Fruit fly (Drosophila melanogaster) whole organism, embryonic: ENCODE results near the gene Rad17.

ENCODE experiments used
- BtbVII ChIP-seq: fragments of 200-800 bp; sonication (Bioruptor generic); optimal IDR thresholded peaks from 3 replicates; lab custom pipeline; 2017; ENCODE audit warnings: missing biosample characterization, mild to moderate bottlenecking, missing genetic modification characterization
- CG10147 ChIP-seq: fragments of 200-800 bp; sonication (Bioruptor generic); optimal IDR thresholded peaks from 2 replicates; lab custom pipeline; 2019; ENCODE audit warnings: missing biosample characterization, mild to moderate bottlenecking, missing genetic modification characterization, moderate library complexity
- CG10321 ChIP-seq: fragments of 200-800 bp; sonication (Bioruptor generic); IDR thresholded peaks from 2 replicates; pipeline ENCODE4 v1.3.6; 2022; ENCODE audit warnings: missing biosample characterization, missing genetic modification characterization
- CG10543 ChIP-seq: fragments of 200-800 bp; sonication (Bioruptor generic); optimal IDR thresholded peaks from 3 replicates; lab custom pipeline; 2017; ENCODE audit warnings: missing biosample characterization, mild to moderate bottlenecking, missing genetic modification characterization, moderate library complexity
- CG12104 ChIP-seq: fragments of 200-800 bp; sonication (Bioruptor generic); optimal IDR thresholded peaks from 3 replicates; lab custom pipeline; 2016; ENCODE audit warnings: missing biosample characterization, missing genetic modification characterization
- CG12219 ChIP-seq: fragments of 200-800 bp; sonication (Bioruptor generic); optimal IDR thresholded peaks from 3 replicates; lab custom pipeline; 2018; ENCODE audit warnings: missing biosample characterization, mild to moderate bottlenecking, missing genetic modification characterization
- CG12744 ChIP-seq: fragments of 200-800 bp; sonication (Bioruptor generic); optimal IDR thresholded peaks from 2 replicates; lab custom pipeline; 2016; ENCODE audit warnings: missing biosample characterization, missing genetic modification characterization
- CG13287 ChIP-seq: fragments of 200-800 bp; sonication (Bioruptor generic); IDR thresholded peaks from 2 replicates; pipeline ENCODE4 v1.3.6; 2022; ENCODE audit warnings: missing biosample characterization, missing genetic modification characterization; ENCODE audit not compliant: partially characterized antibody
- CG14667 ChIP-seq: fragments of 200-800 bp; sonication (Bioruptor generic); IDR thresholded peaks from 2 replicates; pipeline ENCODE4 v1.3.6; 2022; ENCODE audit warnings: missing biosample characterization, missing genetic modification characterization
- CG15011 ChIP-seq: fragments of 200-800 bp; sonication (Bioruptor generic); optimal IDR thresholded peaks from 3 replicates; lab custom pipeline; 2018; ENCODE audit warnings: missing biosample characterization, mild to moderate bottlenecking, missing genetic modification characterization
- CG15073 ChIP-seq: fragments of 200-800 bp; sonication (Bioruptor generic); optimal IDR thresholded peaks from 2 replicates; lab custom pipeline; 2016; ENCODE audit warnings: missing biosample characterization, missing genetic modification characterization
- CG15479 ChIP-seq: fragments of 200-800 bp; sonication (Bioruptor generic); optimal IDR thresholded peaks from 3 replicates; lab custom pipeline; 2019; ENCODE audit warnings: missing biosample characterization, mild to moderate bottlenecking, missing genetic modification characterization, moderate library complexity
- CG32532 ChIP-seq: fragments of 200-800 bp; sonication (Bioruptor generic); IDR thresholded peaks from 2 replicates; pipeline ENCODE4 v1.3.6; 2022; ENCODE audit warnings: missing biosample characterization, missing genetic modification characterization
- CG3995 ChIP-seq: fragments of 200-800 bp; sonication (Bioruptor generic); optimal IDR thresholded peaks from 3 replicates; lab custom pipeline; 2016; ENCODE audit warnings: missing biosample characterization, missing genetic modification characterization
- CG43689 ChIP-seq: fragments of 200-800 bp; sonication (Bioruptor generic); IDR thresholded peaks from 2 replicates; pipeline ENCODE4 v1.3.6; 2022; ENCODE audit warnings: missing biosample characterization, missing genetic modification characterization
- CG7556 ChIP-seq: fragments of 200-800 bp; sonication (Bioruptor generic); optimal IDR thresholded peaks from 2 replicates; lab custom pipeline; 2017; ENCODE audit warnings: missing biosample characterization, mild to moderate bottlenecking, missing genetic modification characterization
- CG7839 ChIP-seq: fragments of 200-800 bp; sonication (Bioruptor generic); optimal IDR thresholded peaks from 3 replicates; lab custom pipeline; 2018; ENCODE audit warnings: missing biosample characterization, mild to moderate bottlenecking, missing genetic modification characterization, moderate library complexity
- CG8290 ChIP-seq, 3 experiments: fragments of 200-800 bp; sonication (Bioruptor generic); optimal IDR thresholded peaks; 2 replicates each; lab custom pipeline; 2016 to 2019; ENCODE audit warnings: missing biosample characterization in 3 of 3, missing genetic modification characterization in 3 of 3, mild to moderate bottlenecking in 2 of 3, moderate library complexity in 1 of 3
- CG8359 ChIP-seq: fragments of 200-800 bp; sonication (Bioruptor generic); optimal IDR thresholded peaks from 2 replicates; lab custom pipeline; 2017; ENCODE audit warnings: missing biosample characterization, mild to moderate bottlenecking, missing genetic modification characterization, borderline replicate concordance
- CG8478 ChIP-seq: fragments of >200 bp; optimal IDR thresholded peaks from 2 replicates; lab custom pipeline; 2018
- CG8944 ChIP-seq: fragments of 200-800 bp; sonication (Bioruptor generic); optimal IDR thresholded peaks from 3 replicates; lab custom pipeline; 2016; ENCODE audit warnings: missing biosample characterization, missing genetic modification characterization
- CG9215 ChIP-seq: fragments of 200-800 bp; sonication (Bioruptor generic); IDR thresholded peaks from 2 replicates; pipeline ENCODE4 v1.3.6; 2022; ENCODE audit warnings: missing biosample characterization, missing genetic modification characterization
- CG9797 ChIP-seq: fragments of 200-800 bp; sonication (Bioruptor generic); optimal IDR thresholded peaks from 3 replicates; lab custom pipeline; 2018; ENCODE audit warnings: missing biosample characterization, mild to moderate bottlenecking, missing genetic modification characterization
- HLH4C ChIP-seq: fragments of 200-800 bp; sonication (Bioruptor generic); IDR thresholded peaks from 3 replicates; pipeline ENCODE4 v1.3.6; 2022; ENCODE audit warnings: missing biosample characterization, missing genetic modification characterization; ENCODE audit not compliant: partially characterized antibody
- HLH54F ChIP-seq: fragments of 200-800 bp; sonication (Bioruptor generic); optimal IDR thresholded peaks from 3 replicates; lab custom pipeline; 2016; ENCODE audit warnings: missing biosample characterization, missing genetic modification characterization
- Hr51 ChIP-seq, 2 experiments: fragments of 200-800 bp; sonication (Bioruptor generic); optimal IDR thresholded peaks; 2 replicates in 1 of 2; 3 replicates in 1 of 2; lab custom pipeline; 2016 to 2018; ENCODE audit warnings: missing biosample characterization in 2 of 2, missing genetic modification characterization in 2 of 2, mild to moderate bottlenecking in 1 of 2, moderate library complexity in 1 of 2
- Meics ChIP-seq: fragments of 200-800 bp; sonication (Bioruptor generic); optimal IDR thresholded peaks from 2 replicates; lab custom pipeline; 2017; ENCODE audit warnings: missing biosample characterization, mild to moderate bottlenecking, missing genetic modification characterization
- PHDP ChIP-seq: fragments of 200-800 bp; sonication (Bioruptor generic); optimal IDR thresholded peaks from 3 replicates; lab custom pipeline; 2018; ENCODE audit warnings: missing biosample characterization, mild to moderate bottlenecking, missing genetic modification characterization, moderate library complexity
- Ptx1 ChIP-seq: fragments of 200-800 bp; sonication (Bioruptor generic); IDR thresholded peaks from 2 replicates; pipeline ENCODE4 v1.3.6; 2022; ENCODE audit warnings: missing biosample characterization, missing genetic modification characterization
- Sin3A ChIP-seq: fragments of >200 bp; optimal IDR thresholded peaks from 2 replicates; lab custom pipeline; 2018
- Sry-δ ChIP-seq: fragments of 200-800 bp; sonication (Bioruptor generic); optimal IDR thresholded peaks from 2 replicates; lab custom pipeline; 2016; ENCODE audit warnings: missing biosample characterization, missing genetic modification characterization
- Tbp ChIP-seq: fragments of >200 bp; optimal IDR thresholded peaks from 2 replicates; lab custom pipeline; 2018; ENCODE audit warnings: missing biosample characterization, missing genetic modification characterization
- ab ChIP-seq: fragments of 200-800 bp; sonication (Bioruptor generic); optimal IDR thresholded peaks from 2 replicates; lab custom pipeline; 2016; ENCODE audit warnings: missing biosample characterization, missing genetic modification characterization
- bowl ChIP-seq: fragments of 200-800 bp; sonication (Bioruptor generic); IDR thresholded peaks from 2 replicates; pipeline ENCODE4 v1.3.6; 2022; ENCODE audit warnings: missing biosample characterization, missing genetic modification characterization
- chif ChIP-seq, 2 experiments: fragments of 200-800 bp; sonication (Bioruptor generic); optimal IDR thresholded peaks; 3 replicates each; lab custom pipeline; 2016; ENCODE audit warnings: missing biosample characterization in 2 of 2, missing genetic modification characterization in 2 of 2
- crc ChIP-seq: fragments of 200-800 bp; sonication (Bioruptor generic); optimal IDR thresholded peaks from 2 replicates; lab custom pipeline; 2016; ENCODE audit warnings: missing biosample characterization, missing genetic modification characterization
- cwo ChIP-seq: fragments of 200-800 bp; sonication (Bioruptor generic); optimal IDR thresholded peaks from 3 replicates; lab custom pipeline; 2017; ENCODE audit warnings: missing biosample characterization, missing genetic modification characterization, mild to moderate bottlenecking, moderate library complexity, missing genetic modification reagents
- grn ChIP-seq: fragments of 200-800 bp; sonication (Bioruptor generic); optimal IDR thresholded peaks from 3 replicates; lab custom pipeline; 2017; ENCODE audit warnings: missing biosample characterization, missing genetic modification characterization
- ind ChIP-seq: fragments of 200-800 bp; sonication (Bioruptor generic); optimal IDR thresholded peaks from 3 replicates; lab custom pipeline; 2016; ENCODE audit warnings: missing biosample characterization, missing genetic modification characterization
- insv ChIP-seq, 2 experiments: fragments of 200-800 bp; sonication (Bioruptor generic); optimal IDR thresholded peaks; 3 replicates each; lab custom pipeline; 2016 to 2018; ENCODE audit warnings: missing biosample characterization in 2 of 2, missing genetic modification characterization in 2 of 2
- row ChIP-seq: fragments of 200-800 bp; sonication (Bioruptor generic); IDR thresholded peaks from 3 replicates; pipeline ENCODE4 v1.3.6; 2022; ENCODE audit warnings: missing biosample characterization, missing genetic modification characterization
- sens ChIP-seq: fragments of 200-800 bp; sonication (Bioruptor generic); peaks from one replicate; lab custom pipeline; 2016; ENCODE audit warnings: missing biosample characterization, missing genetic modification characterization
- sim ChIP-seq: fragments of 200-800 bp; sonication (Bioruptor generic); IDR thresholded peaks from 2 replicates; pipeline ENCODE4 v1.3.6; 2022; ENCODE audit warnings: missing biosample characterization, missing genetic modification characterization
- sima ChIP-seq: fragments of 200-800 bp; sonication (Bioruptor generic); optimal IDR thresholded peaks from 2 replicates; lab custom pipeline; 2016; ENCODE audit warnings: missing biosample characterization, missing genetic modification characterization
- so ChIP-seq: fragments of 200-800 bp; sonication (Bioruptor generic); IDR thresholded peaks from 3 replicates; pipeline ENCODE4 v1.3.6; 2022; ENCODE audit warnings: missing biosample characterization, missing genetic modification characterization
- sob ChIP-seq: fragments of 200-800 bp; sonication (Bioruptor generic); IDR thresholded peaks from 2 replicates; pipeline ENCODE4 v1.3.6; 2022; ENCODE audit warnings: missing biosample characterization, missing genetic modification characterization
- sqz ChIP-seq: fragments of 200-800 bp; sonication (Bioruptor generic); optimal IDR thresholded peaks from 3 replicates; lab custom pipeline; 2018; ENCODE audit warnings: missing biosample characterization, mild to moderate bottlenecking, missing genetic modification characterization
- ttk ChIP-seq: fragments of 200-800 bp; sonication (Bioruptor generic); IDR thresholded peaks from 2 replicates; pipeline ENCODE4 v2.1.2; 2022; ENCODE audit warnings: missing biosample characterization, missing genetic modification characterization
- vvl ChIP-seq: fragments of 200-800 bp; sonication (Bioruptor generic); IDR thresholded peaks from 2 replicates; pipeline ENCODE4 v1.3.6; 2022; ENCODE audit warnings: missing biosample characterization, missing genetic modification characterization
- zfh1 ChIP-seq: fragments of 200-800 bp; sonication (Bioruptor generic); IDR thresholded peaks from 3 replicates; pipeline ENCODE4 v1.3.6; 2022; ENCODE audit warnings: missing biosample characterization, missing genetic modification characterization

Gene Rad17

DNA sequence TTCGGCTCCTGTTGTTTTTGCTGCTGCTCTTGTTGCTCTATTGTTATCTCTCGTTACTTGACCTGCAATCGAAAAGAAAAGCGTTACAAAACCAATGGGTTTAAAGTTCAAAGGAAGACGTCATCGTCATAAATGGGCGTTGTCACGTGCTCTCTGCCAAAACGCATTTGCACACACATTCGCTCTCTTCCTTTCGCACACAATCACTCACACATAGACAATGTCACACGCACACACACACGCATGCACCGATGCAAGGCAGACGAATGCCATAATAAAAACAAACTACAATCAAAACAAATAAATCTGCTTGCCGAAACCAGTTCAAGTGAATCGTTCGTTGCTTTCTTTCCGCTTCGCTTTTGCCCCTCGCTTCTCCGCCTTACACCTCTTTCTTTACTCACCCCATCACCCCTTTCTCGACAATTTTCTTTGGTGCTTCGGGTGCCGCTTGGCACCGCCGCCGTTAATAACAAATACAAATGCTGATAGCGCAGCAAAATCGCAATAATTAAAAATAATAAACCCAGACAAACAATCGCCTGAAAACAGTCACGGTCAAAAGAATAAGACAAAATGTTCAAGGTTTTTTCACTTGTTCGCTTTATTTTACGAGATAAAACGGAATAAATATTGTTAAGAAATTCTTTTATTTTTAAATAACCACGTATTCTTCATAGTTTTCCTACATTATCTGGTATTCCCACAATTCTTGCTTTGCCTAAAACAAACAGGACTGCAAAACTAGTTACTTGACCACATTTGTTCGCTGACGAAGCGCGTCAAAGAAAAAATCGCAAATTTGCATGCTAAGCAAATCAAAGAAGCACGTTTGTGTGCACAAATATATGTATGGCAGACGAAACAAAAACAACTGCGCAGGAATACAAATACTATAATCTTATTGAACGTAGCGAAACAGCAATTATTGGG lies 13.4 kb downstream of the Rad17 start:
- TF ChIP-seq vvl (GFP tag; lab: Robert Waterston, UW) (no peak), HLH54F (peak; percentile 17), sima (no peak), CG15011 (GFP tag; lab: Kevin White, UChicago) (no peak), BtbVII (peak; percentile 36), CG7839 (tag; lab: Kevin White, UChicago) (no peak), CG15479 (GFP tag; lab: Kevin White, UChicago) (peak; percentile 26), CG10147 (peak; percentile 10), CG9215 (no peak), crc (peak; percentile 13), CG3995 (GFP tag; lab: Kevin White, UChicago) (peak; percentile 9), HLH4C (GFP tag; lab: Robert Waterston, UW) (no peak), sens (GFP tag; lab: Kevin White, UChicago) (peak; percentile 89), Hr51 (GFP tag; optimal IDR thresholded peaks at IDR 0.05; lab: Kevin White, UChicago) (no peak), ind (GFP tag; lab: Kevin White, UChicago) (no peak), sob (GFP tag; lab: Robert Waterston, UW) (no peak), zfh1 (GFP tag; lab: Robert Waterston, UW) (no peak), CG13287 (no peak), sim (no peak), CG9797 (no peak), CG8478 (lab: Kevin White, UChicago) (no peak), sqz (GFP tag; lab: Kevin White, UChicago) (no peak), ab (no peak), Sry-δ (no peak), CG12219 (no peak), Meics (GFP tag; lab: Kevin White, UChicago) (no peak), row (GFP tag; lab: Robert Waterston, UW) (no peak), CG32532 (no peak), CG14667 (GFP tag; lab: Robert Waterston, UW) (no peak), ttk (peak; percentile 10; the same call in 1 of the 2 replicates), chif (GFP tag; optimal IDR thresholded peaks at IDR 0.05; lab: Kevin White, UChicago) (peak; percentile 8 to 27), CG15073 (no peak), CG8359 (GFP tag; lab: Kevin White, UChicago) (no peak), insv (GFP tag; optimal IDR thresholded peaks at IDR 0.05; lab: Kevin White, UChicago) (no peak), CG12104 (GFP tag; lab: Kevin White, UChicago) (peak; percentile 50), Tbp (GFP tag; lab: Kevin White, UChicago) (no peak), CG12744 (no peak), Ptx1 (GFP tag; lab: Robert Waterston, UW) (no peak), CG8290 (GFP tag; optimal IDR thresholded peaks at IDR 0.05; lab: Kevin White, UChicago) (no peak), CG8290 (tag; optimal IDR thresholded peaks at IDR 0.05; lab: Kevin White, UChicago) (no peak), CG10543 (GFP tag; lab: Kevin White, UChicago) (no peak), CG8944 (GFP tag; lab: Kevin White, UChicago) (no peak), CG43689 (no peak), CG10321 (GFP tag; lab: Robert Waterston, UW) (no peak), PHDP (no peak), bowl (GFP tag; lab: Robert Waterston, UW) (no peak), CG7556 (GFP tag; lab: Kevin White, UChicago) (peak; percentile 43), so (no peak), Sin3A (lab: Kevin White, UChicago) (no peak), cwo (no peak), grn (GFP tag; lab: Kevin White, UChicago) (no peak)
